Worm (Caenorhabditis elegans) whole organism, midembryonic: Measurements from ENCODE around the gene sdz-21.

Experiments
- T22C8.4 ChIP-seq: fragments of 200-800 bp; sonication (Bioruptor generic); IDR thresholded peaks from 2 replicates; pipeline ENCODE4 v1.3.6; 2022; ENCODE audit warnings: missing genetic modification characterization, missing compliant biosample characterization
- cog-1 ChIP-seq: sonication (generic microtip); optimal IDR thresholded peaks from 2 replicates; lab custom pipeline; 2016; ENCODE audit warnings: missing genetic modification characterization, missing compliant biosample characterization
- flt-1 ChIP-seq: fragments of 200-800 bp; sonication (Bioruptor generic); IDR thresholded peaks from 2 replicates; pipeline ENCODE4 v1.3.6; 2022; ENCODE audit warnings: missing genetic modification characterization, missing compliant biosample characterization
- klf-2 ChIP-seq: fragments of 200-800 bp; sonication (Bioruptor generic); conservative IDR thresholded peaks from 2 replicates; pipeline ENCODE4 v1.3.6; 2022; ENCODE audit warnings: missing genetic modification reagents, missing genetic modification characterization, missing compliant biosample characterization
- med-1 ChIP-seq: sonication (generic microtip); optimal IDR thresholded peaks from 2 replicates; lab custom pipeline; 2017; ENCODE audit warnings: missing genetic modification characterization, mild to moderate bottlenecking, missing compliant biosample characterization, antibody characterized with exemption, missing genetic modification reagents; ENCODE audit not compliant: insufficient read depth
- ref-1 ChIP-seq: fragments of 200-800 bp; sonication (Bioruptor generic); conservative IDR thresholded peaks from 2 replicates; pipeline ENCODE4 v1.3.6; 2022; ENCODE audit warnings: missing genetic modification reagents, missing genetic modification characterization, missing compliant biosample characterization
- tab-1 ChIP-seq: fragments of 200-800 bp; sonication (Bioruptor generic); IDR thresholded peaks from 2 replicates; pipeline ENCODE4 v1.3.6; 2022; ENCODE audit warnings: missing genetic modification characterization, missing compliant biosample characterization
- ztf-23 ChIP-seq: fragments of 200-800 bp; sonication (Bioruptor generic); IDR thresholded peaks from 2 replicates; pipeline ENCODE4 v1.3.6; 2022; ENCODE audit warnings: missing genetic modification reagents, missing genetic modification characterization, missing compliant biosample characterization
- ztf-29 ChIP-seq: fragments of 200-800 bp; sonication (Bioruptor generic); IDR thresholded peaks from 2 replicates; pipeline ENCODE4 v1.3.6; 2022; ENCODE audit warnings: missing genetic modification reagents, missing genetic modification characterization, missing compliant biosample characterization

- TF ChIP-seq flt-1 (no peak), ztf-23 (no peak), ref-1 (no peak), cog-1 (no peak), T22C8.4 (GFP tag; lab: Robert Waterston, UW) (no peak), med-1 (GFP tag; lab: Kevin White, UChicago) (no peak), ztf-29 (GFP tag; lab: Robert Waterston, UW) (no peak), tab-1 (no peak), klf-2 (GFP tag; lab: Robert Waterston, UW) (no peak)
Observed at ce11 chrIII:5665710-5666109, 8.9 kb upstream of the sdz-21 start.
